Worm (Caenorhabditis elegans) whole organism, young adult: ENCODE results near the gene C34F6.7.

Experiments used
- F22D6.2 ChIP-seq: sonication (generic microtip); optimal IDR thresholded peaks from 2 replicates; lab custom pipeline; 2016; ENCODE audit warnings: mild to moderate bottlenecking, missing genetic modification characterization, missing compliant biosample characterization
- F49E8.2 ChIP-seq: sonication (generic microtip); optimal IDR thresholded peaks from 3 replicates; lab custom pipeline; 2017; ENCODE audit warnings: missing genetic modification characterization, mild to moderate bottlenecking, missing compliant biosample characterization, antibody characterized with exemption, moderate library complexity; ENCODE audit not compliant: insufficient read depth
- F57A8.1 ChIP-seq: fragments of 200-800 bp; sonication (Bioruptor generic); optimal IDR thresholded peaks from 2 replicates; lab custom pipeline; 2018; ENCODE audit warnings: mild to moderate bottlenecking, missing genetic modification characterization, moderate library complexity, missing compliant biosample characterization
- K12H6.12 ChIP-seq: fragments of 200-800 bp; sonication (Bioruptor generic); optimal IDR thresholded peaks from 2 replicates; lab custom pipeline; 2018; ENCODE audit warnings: mild to moderate bottlenecking, missing genetic modification characterization, missing compliant biosample characterization
- Y53F4B.3 ChIP-seq: fragments of 200-800 bp; sonication (Bioruptor generic); IDR thresholded peaks from 2 replicates; pipeline ENCODE4 v1.3.6; 2022; ENCODE audit warnings: missing genetic modification reagents, missing genetic modification characterization, missing compliant biosample characterization
- Y53G8AR.9 ChIP-seq: fragments of 200-800 bp; sonication (Bioruptor generic); conservative IDR thresholded peaks from 2 replicates; pipeline ENCODE4 v1.3.6; 2022; ENCODE audit warnings: missing genetic modification reagents, missing genetic modification characterization, missing compliant biosample characterization
- Y56A3A.18 ChIP-seq: fragments of 200-800 bp; sonication (Bioruptor generic); IDR thresholded peaks from 2 replicates; pipeline ENCODE4 v1.3.6; 2022; ENCODE audit warnings: missing genetic modification reagents, missing genetic modification characterization, missing compliant biosample characterization
- Y67H2A.10 ChIP-seq: fragments of 200-800 bp; sonication (Bioruptor generic); conservative IDR thresholded peaks from 2 replicates; pipeline ENCODE4 v1.3.6; 2022; ENCODE audit warnings: missing genetic modification reagents, missing genetic modification characterization, missing compliant biosample characterization
- ZK185.1 ChIP-seq: sonication (generic microtip); optimal IDR thresholded peaks from 2 replicates; lab custom pipeline; 2016; ENCODE audit warnings: mild to moderate bottlenecking, missing genetic modification characterization, missing compliant biosample characterization; ENCODE audit not compliant: poor library complexity, severe bottlenecking
- akir-1 ChIP-seq: fragments of 200-800 bp; sonication (Bioruptor generic); optimal IDR thresholded peaks from 2 replicates; lab custom pipeline; 2018; ENCODE audit warnings: mild to moderate bottlenecking, missing genetic modification characterization, moderate library complexity, missing compliant biosample characterization
- ama-1 ChIP-seq, 3 experiments: fragments of 150-350 bp in 1 of 3; sonication (generic microtip) in 2 of 3; optimal IDR thresholded peaks; 2 replicates each; lab custom pipeline; 2014 to 2018; ENCODE audit warnings: missing biosample characterization in 2 of 3, missing genetic modification characterization in 2 of 3, missing genetic modification reagents in 2 of 3
- atf-7 ChIP-seq: sonication (generic microtip); optimal IDR thresholded peaks from 2 replicates; lab custom pipeline; 2017; ENCODE audit warnings: mild to moderate bottlenecking, missing genetic modification characterization, missing compliant biosample characterization
- attf-5 ChIP-seq: fragments of 200-800 bp; sonication (Bioruptor generic); optimal IDR thresholded peaks from 2 replicates; lab custom pipeline; 2018; ENCODE audit warnings: mild to moderate bottlenecking, missing genetic modification characterization, missing compliant biosample characterization
- bed-1 ChIP-seq: fragments of 200-800 bp; sonication (Bioruptor generic); IDR thresholded peaks from 2 replicates; pipeline ENCODE4 v1.3.6; 2022; ENCODE audit warnings: missing genetic modification reagents, missing genetic modification characterization, missing compliant biosample characterization
- bed-2 ChIP-seq: fragments of 200-800 bp; sonication (Bioruptor generic); IDR thresholded peaks from 2 replicates; pipeline ENCODE4 v1.3.6; 2022; ENCODE audit warnings: missing genetic modification reagents, missing genetic modification characterization, missing compliant biosample characterization
- cebp-1 ChIP-seq, 2 experiments: fragments of 200-800 bp in 1 of 2; sonication (Bioruptor generic) in 1 of 2; sonication (generic microtip) in 1 of 2; IDR thresholded peaks in 1 of 2; optimal IDR thresholded peaks in 1 of 2; 2 replicates each; pipeline versions ENCODE4 v1.3.6 to Lab custom; 2017 to 2022; ENCODE audit warnings: missing compliant biosample characterization in 2 of 2, missing genetic modification characterization in 2 of 2, mild to moderate bottlenecking in 1 of 2, missing genetic modification reagents in 1 of 2, moderate library complexity in 1 of 2
- ceh-27 ChIP-seq: fragments of 200-800 bp; sonication (Bioruptor generic); optimal IDR thresholded peaks from 2 replicates; lab custom pipeline; 2018; ENCODE audit warnings: mild to moderate bottlenecking, missing genetic modification characterization, moderate library complexity, missing compliant biosample characterization
- ceh-58 ChIP-seq: fragments of 200-800 bp; sonication (Bioruptor generic); IDR thresholded peaks from 2 replicates; pipeline ENCODE4 v1.3.6; 2022; ENCODE audit warnings: missing genetic modification characterization, missing compliant biosample characterization
- dpl-1 ChIP-seq: fragments of 150-350 bp; optimal IDR thresholded peaks from 2 replicates; lab custom pipeline; 2014; ENCODE audit warnings: missing biosample characterization, missing genetic modification reagents, missing genetic modification characterization
- hlh-26 ChIP-seq: fragments of 200-800 bp; sonication (Bioruptor generic); conservative IDR thresholded peaks from 2 replicates; pipeline ENCODE4 v1.3.6; 2022; ENCODE audit warnings: missing genetic modification reagents, missing genetic modification characterization, missing compliant biosample characterization
- lag-1 ChIP-seq: fragments of 200-800 bp; sonication (Bioruptor generic); IDR thresholded peaks from 2 replicates; pipeline ENCODE4 v1.3.6; 2022; ENCODE audit warnings: missing genetic modification reagents, missing genetic modification characterization, missing compliant biosample characterization
- nfya-1 ChIP-seq: sonication (generic microtip); optimal IDR thresholded peaks from 2 replicates; lab custom pipeline; 2017; ENCODE audit warnings: antibody characterized with exemption, missing compliant biosample characterization, missing genetic modification characterization, borderline replicate concordance; ENCODE audit not compliant: insufficient read depth
- nfya-2 ChIP-seq: fragments of 200-800 bp; sonication (Bioruptor generic); IDR thresholded peaks from 2 replicates; pipeline ENCODE4 v1.3.6; 2022; ENCODE audit warnings: missing genetic modification reagents, missing genetic modification characterization, missing compliant biosample characterization
- nhr-80 ChIP-seq: sonication (generic microtip); optimal IDR thresholded peaks from 2 replicates; lab custom pipeline; 2016; ENCODE audit warnings: missing genetic modification characterization, missing compliant biosample characterization
- snpc-4 ChIP-seq, 5 experiments: fragments of 150-350 bp in 1 of 5; sonication (generic microtip) in 4 of 5; optimal IDR thresholded peaks; 2 replicates each; lab custom pipeline; 2014 to 2018; ENCODE audit warnings: missing genetic modification characterization in 5 of 5, missing biosample characterization in 3 of 5, antibody characterized with exemption in 2 of 5, mild to moderate bottlenecking in 2 of 5, missing compliant biosample characterization in 2 of 5, missing genotype in 2 of 5, moderate library complexity in 2 of 5, missing genetic modification reagents in 1 of 5
- somi-1 ChIP-seq: fragments of 200-800 bp; sonication (Bioruptor generic); optimal IDR thresholded peaks from 2 replicates; lab custom pipeline; 2018; ENCODE audit warnings: mild to moderate bottlenecking, missing genetic modification characterization, missing compliant biosample characterization
- tlf-1 ChIP-seq: fragments of 200-800 bp; sonication (Bioruptor generic); optimal IDR thresholded peaks from 2 replicates; lab custom pipeline; 2018; ENCODE audit warnings: mild to moderate bottlenecking, missing genetic modification characterization, missing compliant biosample characterization
- unc-62 ChIP-seq: fragments of 150-350 bp; optimal IDR thresholded peaks from 2 replicates; lab custom pipeline; 2014; ENCODE audit warnings: missing biosample characterization, missing genetic modification reagents, missing genetic modification characterization
- zim-3 ChIP-seq: sonication (generic microtip); optimal IDR thresholded peaks from 2 replicates; lab custom pipeline; 2017; ENCODE audit warnings: mild to moderate bottlenecking, missing genetic modification characterization, moderate library complexity, missing compliant biosample characterization
- ztf-22 ChIP-seq: fragments of 200-800 bp; sonication (Bioruptor generic); optimal IDR thresholded peaks from 2 replicates; lab custom pipeline; 2018; ENCODE audit warnings: mild to moderate bottlenecking, missing genetic modification characterization, moderate library complexity, missing compliant biosample characterization
- ztf-6 ChIP-seq: fragments of 200-800 bp; sonication (Bioruptor generic); IDR thresholded peaks from 2 replicates; pipeline ENCODE4 v1.3.6; 2022; ENCODE audit warnings: missing genetic modification reagents, missing genetic modification characterization, missing compliant biosample characterization

The C34F6.7 gene

ce11 chrX:11241479-11241878 is 26.2 kb upstream of the C34F6.7 start:
- TF ChIP-seq bed-1 (GFP tag; lab: Robert Waterston, UW): no peak
- TF ChIP-seq dpl-1 (GFP tag; lab: Kevin White, UChicago): no peak
- no peak for TF ChIP-seq F57A8.1 (GFP tag; lab: Kevin White, UChicago)
- TF ChIP-seq Y67H2A.10 (GFP tag; lab: Robert Waterston, UW): no peak
- TF ChIP-seq attf-5: no peak
- TF ChIP-seq K12H6.12 (tag; lab: Kevin White, UChicago): no peak
- TF ChIP-seq F22D6.2 (tag; lab: Kevin White, UChicago): no peak
- TF ChIP-seq atf-7 (tag; lab: Kevin White, UChicago): no peak
- no peak for TF ChIP-seq nfya-2 (GFP tag; lab: Robert Waterston, UW)
- no peak for TF ChIP-seq zim-3 (tag; lab: Kevin White, UChicago)
- no peak for TF ChIP-seq F49E8.2 (tag; lab: Kevin White, UChicago)
- TF ChIP-seq unc-62 (GFP tag; lab: Kevin White, UChicago): no peak
- no peak for TF ChIP-seq Y53G8AR.9 (GFP tag; lab: Robert Waterston, UW)
- TF ChIP-seq ZK185.1 (tag; lab: Kevin White, UChicago): no peak
- no peak for TF ChIP-seq ztf-22 (GFP tag; lab: Kevin White, UChicago)
- TF ChIP-seq snpc-4 (GFP tag; optimal IDR thresholded peaks at IDR 0.05; lab: Kevin White, UChicago): no peak
- TF ChIP-seq snpc-4 (tag; optimal IDR thresholded peaks at IDR 0.05; lab: Kevin White, UChicago): no peak
- no peak for TF ChIP-seq hlh-26 (GFP tag; lab: Robert Waterston, UW)
- TF ChIP-seq lag-1 (GFP tag; lab: Robert Waterston, UW): no peak

DNA sequence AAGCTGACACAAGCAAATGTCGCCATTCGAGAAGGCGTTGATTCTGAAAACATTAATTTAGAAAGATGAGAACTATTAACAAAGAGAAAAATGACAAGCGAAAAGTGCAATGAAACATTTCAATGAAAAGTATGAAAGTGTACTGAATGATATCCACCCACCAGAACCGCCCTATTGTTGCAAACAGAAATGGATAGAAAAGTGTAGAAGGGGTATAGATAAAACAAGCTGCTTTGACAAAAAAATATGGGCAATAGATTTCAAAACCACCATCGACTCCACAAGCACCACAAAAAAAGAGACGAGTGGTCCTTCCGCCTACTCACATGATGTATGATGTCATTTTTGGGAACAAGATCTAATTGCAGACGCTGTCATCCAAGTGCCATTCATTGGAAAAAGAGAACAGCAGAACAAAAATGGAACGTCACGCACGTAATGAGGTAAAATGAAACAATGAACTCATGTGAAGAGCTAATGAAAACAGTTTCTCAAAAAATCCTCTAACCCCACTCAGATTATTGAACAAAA is 25.4 kb upstream of the C34F6.7 start, which contains the start of gene C34F6.10:
TSS of gene C34F6.10 (minus strand) at position 51 of the 531 bp plus-strand sequence.
- TF ChIP-seq bed-2 (GFP tag; lab: Robert Waterston, UW) (no peak), ceh-27 (peak; percentile 29), atf-7 (tag; lab: Kevin White, UChicago) (peak; percentile 16), bed-1 (GFP tag; lab: Robert Waterston, UW) (no peak), tlf-1 (GFP tag; lab: Kevin White, UChicago) (no peak), ztf-6 (GFP tag; lab: Robert Waterston, UW) (no peak), ama-1 (optimal IDR thresholded peaks at IDR 0.05; lab: Kevin White, UChicago) (no peak), ama-1 (GFP tag; optimal IDR thresholded peaks at IDR 0.05; lab: Kevin White, UChicago) (no peak), nfya-1 (tag; lab: Kevin White, UChicago) (no peak), unc-62 (GFP tag; lab: Kevin White, UChicago) (no peak), cebp-1 (GFP tag; IDR thresholded peaks at IDR 0.05; lab: Robert Waterston, UW) (no peak), cebp-1 (tag; optimal IDR thresholded peaks at IDR 0.05; lab: Kevin White, UChicago) (no peak), Y53F4B.3 (GFP tag; lab: Robert Waterston, UW) (no peak)

ce11 chrX:11226595-11226994 is 11.3 kb upstream of the C34F6.7 start, which contains the start of gene C34F6.12:
TSS of gene C34F6.12 (minus strand) at chrX:11226695.
- TF ChIP-seq akir-1 (GFP tag; lab: Kevin White, UChicago) (no peak), somi-1 (GFP tag; lab: Kevin White, UChicago) (no peak), ceh-58 (no peak), nhr-80 (tag; lab: Kevin White, UChicago) (no peak), Y56A3A.18 (no peak)
